Worm (Caenorhabditis elegans) whole organism, young adult: ENCODE results near the gene kcnl-3.

Source experiments
- C17E4.6 ChIP-seq: fragments of 200-800 bp; sonication (Bioruptor generic); IDR thresholded peaks from 2 replicates; pipeline ENCODE4 v1.3.6; 2022; ENCODE audit warnings: missing genetic modification reagents, missing genetic modification characterization, missing compliant biosample characterization
- F10E7.11 ChIP-seq: sonication (generic microtip); optimal IDR thresholded peaks from 2 replicates; lab custom pipeline; 2017; ENCODE audit warnings: mild to moderate bottlenecking, missing genetic modification characterization, moderate library complexity, missing compliant biosample characterization
- F23B12.7 ChIP-seq: sonication (generic microtip); optimal IDR thresholded peaks from 2 replicates; lab custom pipeline; 2017; ENCODE audit warnings: missing genetic modification characterization, mild to moderate bottlenecking, missing compliant biosample characterization, antibody characterized with exemption, moderate library complexity; ENCODE audit not compliant: insufficient read depth
- F52B5.7 ChIP-seq: sonication (generic microtip); optimal IDR thresholded peaks from 2 replicates; lab custom pipeline; 2016; ENCODE audit warnings: mild to moderate bottlenecking, missing genetic modification characterization, missing compliant biosample characterization
- F57A8.1 ChIP-seq: fragments of 200-800 bp; sonication (Bioruptor generic); optimal IDR thresholded peaks from 2 replicates; lab custom pipeline; 2018; ENCODE audit warnings: mild to moderate bottlenecking, missing genetic modification characterization, moderate library complexity, missing compliant biosample characterization
- T07F8.4 ChIP-seq: sonication (generic microtip); optimal IDR thresholded peaks from 2 replicates; lab custom pipeline; 2016; ENCODE audit warnings: mild to moderate bottlenecking, missing genetic modification characterization, moderate library complexity, missing compliant biosample characterization
- T26A5.8 ChIP-seq: sonication (generic microtip); optimal IDR thresholded peaks from 2 replicates; lab custom pipeline; 2016; ENCODE audit warnings: missing genetic modification characterization, missing compliant biosample characterization
- Y53F4B.3 ChIP-seq: fragments of 200-800 bp; sonication (Bioruptor generic); IDR thresholded peaks from 2 replicates; pipeline ENCODE4 v1.3.6; 2022; ENCODE audit warnings: missing genetic modification reagents, missing genetic modification characterization, missing compliant biosample characterization
- Y56A3A.18 ChIP-seq: fragments of 200-800 bp; sonication (Bioruptor generic); IDR thresholded peaks from 2 replicates; pipeline ENCODE4 v1.3.6; 2022; ENCODE audit warnings: missing genetic modification reagents, missing genetic modification characterization, missing compliant biosample characterization
- Y67H2A.10 ChIP-seq: fragments of 200-800 bp; sonication (Bioruptor generic); conservative IDR thresholded peaks from 2 replicates; pipeline ENCODE4 v1.3.6; 2022; ENCODE audit warnings: missing genetic modification reagents, missing genetic modification characterization, missing compliant biosample characterization
- Y79H2A.3 ChIP-seq: fragments of 200-800 bp; sonication (Bioruptor generic); conservative IDR thresholded peaks from 2 replicates; pipeline ENCODE4 v1.3.6; 2022; ENCODE audit warnings: missing genetic modification reagents, missing genetic modification characterization, missing compliant biosample characterization
- aptf-2 ChIP-seq: fragments of 200-800 bp; sonication (Bioruptor generic); conservative IDR thresholded peaks from 2 replicates; pipeline ENCODE4 v1.3.6; 2022; ENCODE audit warnings: missing genetic modification reagents, missing genetic modification characterization, missing compliant biosample characterization
- attf-5 ChIP-seq: fragments of 200-800 bp; sonication (Bioruptor generic); optimal IDR thresholded peaks from 2 replicates; lab custom pipeline; 2018; ENCODE audit warnings: mild to moderate bottlenecking, missing genetic modification characterization, missing compliant biosample characterization
- cebp-1 ChIP-seq, 2 experiments: fragments of 200-800 bp in 1 of 2; sonication (Bioruptor generic) in 1 of 2; sonication (generic microtip) in 1 of 2; IDR thresholded peaks in 1 of 2; optimal IDR thresholded peaks in 1 of 2; 2 replicates each; pipeline versions ENCODE4 v1.3.6 to Lab custom; 2017 to 2022; ENCODE audit warnings: missing compliant biosample characterization in 2 of 2, missing genetic modification characterization in 2 of 2, mild to moderate bottlenecking in 1 of 2, missing genetic modification reagents in 1 of 2, moderate library complexity in 1 of 2
- ceh-79 ChIP-seq: sonication (generic microtip); optimal IDR thresholded peaks from 2 replicates; lab custom pipeline; 2017; ENCODE audit warnings: mild to moderate bottlenecking, missing genetic modification characterization, missing compliant biosample characterization
- die-1 ChIP-seq: sonication (generic microtip); optimal IDR thresholded peaks from 2 replicates; lab custom pipeline; 2016; ENCODE audit warnings: missing genotype, mild to moderate bottlenecking, missing genetic modification characterization, missing compliant biosample characterization
- dpff-1 ChIP-seq: sonication (generic microtip); optimal IDR thresholded peaks from 2 replicates; lab custom pipeline; 2017; ENCODE audit warnings: mild to moderate bottlenecking, missing genetic modification characterization, missing compliant biosample characterization
- dpl-1 ChIP-seq: fragments of 150-350 bp; optimal IDR thresholded peaks from 2 replicates; lab custom pipeline; 2014; ENCODE audit warnings: missing biosample characterization, missing genetic modification reagents, missing genetic modification characterization
- efl-1 ChIP-seq: fragments of 150-350 bp; optimal IDR thresholded peaks from 2 replicates; lab custom pipeline; 2014; ENCODE audit warnings: missing biosample characterization, missing genetic modification reagents, missing genetic modification characterization
- egl-44 ChIP-seq: fragments of 200-800 bp; sonication (Bioruptor generic); IDR thresholded peaks from 2 replicates; pipeline ENCODE4 v1.3.6; 2022; ENCODE audit warnings: missing genetic modification reagents, missing genetic modification characterization, missing compliant biosample characterization
- him-1 ChIP-seq: sonication (generic microtip); optimal IDR thresholded peaks from 2 replicates; lab custom pipeline; 2016; ENCODE audit warnings: missing genotype, missing genetic modification reagents, missing genetic modification characterization, missing compliant biosample characterization
- hlh-26 ChIP-seq: fragments of 200-800 bp; sonication (Bioruptor generic); conservative IDR thresholded peaks from 2 replicates; pipeline ENCODE4 v1.3.6; 2022; ENCODE audit warnings: missing genetic modification reagents, missing genetic modification characterization, missing compliant biosample characterization
- hmg-1.2 ChIP-seq: fragments of 200-800 bp; sonication (Bioruptor generic); IDR thresholded peaks from 2 replicates; pipeline ENCODE4 v1.3.6; 2022; ENCODE audit warnings: missing genetic modification reagents, missing genetic modification characterization, missing compliant biosample characterization
- let-526 ChIP-seq: fragments of 200-800 bp; sonication (Bioruptor generic); IDR thresholded peaks from 2 replicates; pipeline ENCODE4 v1.3.6; 2022; ENCODE audit warnings: missing genetic modification reagents, missing genetic modification characterization, missing compliant biosample characterization
- madf-6 ChIP-seq: fragments of 200-800 bp; sonication (Bioruptor generic); IDR thresholded peaks from 2 replicates; pipeline ENCODE4 v1.3.6; 2022; ENCODE audit warnings: missing genetic modification reagents, missing genetic modification characterization, missing compliant biosample characterization
- madf-8 ChIP-seq: fragments of 200-800 bp; sonication (Bioruptor generic); conservative IDR thresholded peaks from 2 replicates; pipeline ENCODE4 v1.3.6; 2022; ENCODE audit warnings: missing genetic modification reagents, missing genetic modification characterization, missing compliant biosample characterization
- mel-28 ChIP-seq: sonication (generic microtip); optimal IDR thresholded peaks from 2 replicates; lab custom pipeline; 2016; ENCODE audit warnings: borderline replicate concordance, mild to moderate bottlenecking, missing genetic modification characterization, missing compliant biosample characterization
- nfya-1 ChIP-seq: sonication (generic microtip); optimal IDR thresholded peaks from 2 replicates; lab custom pipeline; 2017; ENCODE audit warnings: antibody characterized with exemption, missing compliant biosample characterization, missing genetic modification characterization, borderline replicate concordance; ENCODE audit not compliant: insufficient read depth
- nfyb-1 ChIP-seq: fragments of 200-800 bp; sonication (Bioruptor generic); IDR thresholded peaks from 2 replicates; pipeline ENCODE4 v1.3.6; 2022; ENCODE audit warnings: missing genetic modification reagents, missing genetic modification characterization, missing compliant biosample characterization
- nhr-179 ChIP-seq: sonication (generic microtip); optimal IDR thresholded peaks from 2 replicates; lab custom pipeline; 2016; ENCODE audit warnings: mild to moderate bottlenecking, missing genetic modification characterization, missing compliant biosample characterization
- nhr-27 ChIP-seq: fragments of 200-800 bp; sonication (Bioruptor generic); optimal IDR thresholded peaks from 2 replicates; lab custom pipeline; 2018; ENCODE audit warnings: mild to moderate bottlenecking, missing genetic modification characterization, moderate library complexity, missing compliant biosample characterization
- nhr-80 ChIP-seq: sonication (generic microtip); optimal IDR thresholded peaks from 2 replicates; lab custom pipeline; 2016; ENCODE audit warnings: missing genetic modification characterization, missing compliant biosample characterization
- rcor-1 ChIP-seq: fragments of 200-800 bp; sonication (Bioruptor generic); IDR thresholded peaks from 2 replicates; pipeline ENCODE4 v1.3.6; 2022; ENCODE audit warnings: missing genetic modification reagents, missing genetic modification characterization, missing compliant biosample characterization
- rec-8 ChIP-seq, 2 experiments: sonication (generic microtip); optimal IDR thresholded peaks; 2 replicates each; lab custom pipeline; 2016; ENCODE audit warnings: mild to moderate bottlenecking in 2 of 2, missing genetic modification characterization in 2 of 2, missing genetic modification reagents in 2 of 2, missing genotype in 2 of 2, missing biosample characterization in 1 of 2, missing compliant biosample characterization in 1 of 2, moderate library complexity in 1 of 2
- sea-2 ChIP-seq: fragments of 200-800 bp; sonication (Bioruptor generic); IDR thresholded peaks from 2 replicates; pipeline ENCODE4 v1.3.6; 2022; ENCODE audit warnings: missing genetic modification characterization, missing compliant biosample characterization
- snpc-4 ChIP-seq, 5 experiments: fragments of 150-350 bp in 1 of 5; sonication (generic microtip) in 4 of 5; optimal IDR thresholded peaks; 2 replicates each; lab custom pipeline; 2014 to 2018; ENCODE audit warnings: missing genetic modification characterization in 5 of 5, missing biosample characterization in 3 of 5, antibody characterized with exemption in 2 of 5, mild to moderate bottlenecking in 2 of 5, missing compliant biosample characterization in 2 of 5, missing genotype in 2 of 5, moderate library complexity in 2 of 5, missing genetic modification reagents in 1 of 5
- somi-1 ChIP-seq: fragments of 200-800 bp; sonication (Bioruptor generic); optimal IDR thresholded peaks from 2 replicates; lab custom pipeline; 2018; ENCODE audit warnings: mild to moderate bottlenecking, missing genetic modification characterization, missing compliant biosample characterization
- unc-130 ChIP-seq: sonication (generic microtip); optimal IDR thresholded peaks from 2 replicates; lab custom pipeline; 2016; ENCODE audit warnings: missing genetic modification reagents, missing genetic modification characterization, missing compliant biosample characterization
- xnd-1 ChIP-seq: sonication (generic microtip); optimal IDR thresholded peaks from 2 replicates; lab custom pipeline; 2016; ENCODE audit warnings: missing genotype, missing genetic modification reagents, missing genetic modification characterization, missing compliant biosample characterization
- ztf-26 ChIP-seq: sonication (generic microtip); optimal IDR thresholded peaks from 2 replicates; lab custom pipeline; 2017; ENCODE audit warnings: missing genetic modification characterization, missing compliant biosample characterization
- ztf-28 ChIP-seq: fragments of 200-800 bp; sonication (Bioruptor generic); IDR thresholded peaks from 2 replicates; pipeline ENCODE4 v1.3.6; 2022; ENCODE audit warnings: missing genetic modification reagents, missing genetic modification characterization, missing compliant biosample characterization

The kcnl-3 gene

ce11 chrX:5372638-5373037 is 14.0 kb upstream of the kcnl-3 start, which contains the start of gene F35C8.8:
TSS of gene F35C8.8 (minus strand) at chrX:5372639.
- TF ChIP-seq efl-1 (GFP tag; lab: Kevin White, UChicago) (peak; percentile 66), nhr-27 (tag; lab: Kevin White, UChicago) (no peak), xnd-1 (tag; lab: Kevin White, UChicago) (peak; percentile 7), aptf-2 (GFP tag; lab: Robert Waterston, UW) (no peak), F23B12.7 (tag; lab: Kevin White, UChicago) (no peak), F10E7.11 (tag; lab: Kevin White, UChicago) (no peak), cebp-1 (GFP tag; IDR thresholded peaks at IDR 0.05; lab: Robert Waterston, UW) (no peak), cebp-1 (tag; optimal IDR thresholded peaks at IDR 0.05; lab: Kevin White, UChicago) (no peak), somi-1 (GFP tag; lab: Kevin White, UChicago) (no peak), F57A8.1 (GFP tag; lab: Kevin White, UChicago) (no peak), nfya-1 (no peak), nfyb-1 (GFP tag; lab: Robert Waterston, UW) (no peak), Y79H2A.3 (GFP tag; lab: Robert Waterston, UW) (no peak), dpff-1 (no peak), madf-6 (peak; percentile 80), unc-130 (no peak), mel-28 (tag; lab: Kevin White, UChicago) (no peak), snpc-4 (GFP tag; optimal IDR thresholded peaks at IDR 0.05; lab: Kevin White, UChicago) (no peak), snpc-4 (tag; optimal IDR thresholded peaks at IDR 0.05; lab: Kevin White, UChicago) (no peak), hlh-26 (GFP tag; lab: Robert Waterston, UW) (no peak), Y53F4B.3 (GFP tag; lab: Robert Waterston, UW) (no peak), dpl-1 (no peak), C17E4.6 (GFP tag; lab: Robert Waterston, UW) (no peak), ceh-79 (tag; lab: Kevin White, UChicago) (no peak), attf-5 (GFP tag; lab: Kevin White, UChicago) (no peak), let-526 (GFP tag; lab: Robert Waterston, UW) (no peak), Y67H2A.10 (GFP tag; lab: Robert Waterston, UW) (no peak), T07F8.4 (no peak), sea-2 (GFP tag; lab: Robert Waterston, UW) (no peak), T26A5.8 (tag; lab: Kevin White, UChicago) (no peak), egl-44 (GFP tag; lab: Robert Waterston, UW) (no peak), hmg-1.2 (peak; percentile 48), die-1 (no peak), F52B5.7 (no peak), nhr-179 (tag; lab: Kevin White, UChicago) (no peak), madf-8 (GFP tag; lab: Robert Waterston, UW) (peak; percentile 27; the same call in 1 of the 2 replicates), rec-8 (tag; optimal IDR thresholded peaks at IDR 0.05; lab: Kevin White, UChicago) (no peak), rcor-1 (GFP tag; lab: Robert Waterston, UW) (no peak), Y56A3A.18 (no peak)

- TF ChIP-seq nhr-80 (tag; lab: Kevin White, UChicago) (no peak), ztf-26 (tag; lab: Kevin White, UChicago) (no peak), ztf-28 (no peak), T26A5.8 (tag; lab: Kevin White, UChicago) (no peak), him-1 (tag; lab: Kevin White, UChicago) (no peak)
These were observed 13.1 kb upstream of the kcnl-3 start for ce11 chrX:5373597-5373996.
